Fruit fly (Drosophila melanogaster) whole organism, pupa: ENCODE results near the gene MCTS1.
A peak's percentile ranks its signal among the peaks of the same experiment; 100 is the strongest.

Experiments
- CG10348 ChIP-seq: fragments of 200-800 bp; sonication (Bioruptor generic); IDR thresholded peaks from 2 replicates; pipeline ENCODE4 v1.3.6; 2022; ENCODE audit warnings: missing biosample characterization, missing genetic modification characterization
- CG12605 ChIP-seq: fragments of 200-800 bp; sonication (Bioruptor generic); IDR thresholded peaks from 2 replicates; pipeline ENCODE4 v1.3.6; 2022; ENCODE audit warnings: missing biosample characterization, missing genetic modification characterization
- CG13204 ChIP-seq: fragments of 200-800 bp; sonication (Bioruptor generic); optimal IDR thresholded peaks from 2 replicates; lab custom pipeline; 2018; ENCODE audit warnings: missing biosample characterization, mild to moderate bottlenecking, missing genetic modification characterization, moderate library complexity
- CG14655 ChIP-seq: fragments of 200-800 bp; sonication (Bioruptor generic); optimal IDR thresholded peaks from 3 replicates; lab custom pipeline; 2017; ENCODE audit warnings: mild to moderate bottlenecking, missing biosample characterization, missing genetic modification reagents, missing genetic modification characterization
- CG17806 ChIP-seq: fragments of 200-800 bp; sonication (Bioruptor generic); optimal IDR thresholded peaks from 2 replicates; lab custom pipeline; 2018; ENCODE audit warnings: missing biosample characterization, mild to moderate bottlenecking, missing genetic modification characterization, moderate library complexity
- CG32121 ChIP-seq: fragments of 200-800 bp; sonication (Bioruptor generic); IDR thresholded peaks from 2 replicates; pipeline ENCODE4 v1.3.6; 2022; ENCODE audit warnings: missing biosample characterization, missing genetic modification characterization
- CG34367 ChIP-seq: fragments of 200-800 bp; sonication (Bioruptor generic); optimal IDR thresholded peaks from 2 replicates; lab custom pipeline; 2018; ENCODE audit warnings: missing biosample characterization, mild to moderate bottlenecking, missing genetic modification characterization
- CG4496 ChIP-seq: fragments of 200-800 bp; sonication (Bioruptor generic); IDR thresholded peaks from 3 replicates; pipeline ENCODE4 v1.3.6; 2022; ENCODE audit warnings: missing biosample characterization, missing genetic modification characterization
- CG8159 ChIP-seq: fragments of 200-800 bp; sonication (Bioruptor generic); optimal IDR thresholded peaks from 3 replicates; lab custom pipeline; 2018; ENCODE audit warnings: missing biosample characterization, mild to moderate bottlenecking, missing genetic modification characterization, moderate library complexity
- CG8301 ChIP-seq: fragments of 200-800 bp; sonication (Bioruptor generic); optimal IDR thresholded peaks from 2 replicates; lab custom pipeline; 2018; ENCODE audit warnings: missing biosample characterization, mild to moderate bottlenecking, missing genetic modification characterization
- CG9948 ChIP-seq: fragments of 200-800 bp; sonication (Bioruptor generic); optimal IDR thresholded peaks from 2 replicates; lab custom pipeline; 2018; ENCODE audit warnings: missing biosample characterization, mild to moderate bottlenecking, missing genetic modification characterization, moderate library complexity
- D1 ChIP-seq: fragments of 200-800 bp; sonication (Bioruptor generic); optimal IDR thresholded peaks from 2 replicates; lab custom pipeline; 2018; ENCODE audit warnings: missing biosample characterization, mild to moderate bottlenecking, missing genetic modification characterization, moderate library complexity
- EcR ChIP-seq: fragments of 200-800 bp; sonication (Bioruptor generic); optimal IDR thresholded peaks from 3 replicates; lab custom pipeline; 2019; ENCODE audit warnings: missing biosample characterization, missing genetic modification characterization, mild to moderate bottlenecking, moderate library complexity, missing genetic modification reagents
- Ets98B ChIP-seq: fragments of 200-800 bp; sonication (Bioruptor generic); IDR thresholded peaks from 2 replicates; pipeline ENCODE4 v1.3.6; 2022; ENCODE audit warnings: missing biosample characterization, missing genetic modification characterization
- Pif1A ChIP-seq: fragments of 200-800 bp; sonication (Bioruptor generic); optimal IDR thresholded peaks from 3 replicates; lab custom pipeline; 2016; ENCODE audit warnings: missing biosample characterization, missing genetic modification characterization
- Pif1B ChIP-seq: fragments of 200-800 bp; sonication (Bioruptor generic); optimal IDR thresholded peaks from 3 replicates; lab custom pipeline; 2016; ENCODE audit warnings: missing biosample characterization, missing genetic modification characterization
- Snoo ChIP-seq: fragments of 200-800 bp; sonication (Bioruptor generic); optimal IDR thresholded peaks from 3 replicates; lab custom pipeline; 2017; ENCODE audit warnings: missing biosample characterization, mild to moderate bottlenecking, missing genetic modification characterization, inconsistent platforms
- fd96Ca ChIP-seq: fragments of 200-800 bp; sonication (Bioruptor generic); IDR thresholded peaks from 3 replicates; pipeline ENCODE4 v1.3.6; 2022; ENCODE audit warnings: missing biosample characterization, missing genetic modification characterization
- gl ChIP-seq: fragments of 200-800 bp; sonication (Bioruptor generic); optimal IDR thresholded peaks from 2 replicates; lab custom pipeline; 2018; ENCODE audit warnings: missing biosample characterization, mild to moderate bottlenecking, missing genetic modification characterization

MCTS1 gene

DNA sequence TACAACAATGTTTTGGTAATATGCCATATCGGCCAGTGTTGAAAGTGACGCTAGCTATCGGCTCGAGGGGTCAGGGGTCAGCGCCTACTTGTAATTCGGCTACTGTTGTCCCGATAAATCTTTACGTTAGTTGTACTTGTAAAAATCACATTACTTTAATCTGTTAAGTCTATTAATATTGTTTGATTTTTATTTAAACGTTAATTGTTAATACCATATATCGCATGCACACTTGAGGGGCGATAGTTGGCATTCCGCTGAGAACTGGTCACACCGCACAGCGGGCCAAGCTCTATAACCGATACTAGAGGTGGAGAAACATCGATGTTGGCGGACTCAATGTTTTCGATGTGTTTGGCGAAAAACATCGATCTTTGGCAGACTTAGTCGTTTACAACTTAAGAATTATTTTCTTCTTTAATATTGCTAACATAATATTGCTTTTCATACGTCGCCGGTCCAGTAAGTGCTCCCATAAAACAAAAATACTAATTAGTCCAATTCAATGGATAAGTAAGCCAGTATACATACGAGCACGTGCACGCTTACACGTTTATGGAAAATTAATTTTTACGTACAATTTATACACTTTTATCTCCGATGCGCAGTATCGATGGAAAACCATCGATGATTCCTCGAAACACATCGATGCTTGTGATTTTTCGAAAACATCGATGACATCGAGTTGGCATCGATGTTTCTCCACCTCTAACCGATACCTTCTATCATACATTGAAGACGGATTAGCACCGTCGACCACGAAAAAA is at the start of gene MCTS1, which contains the start of gene rux:
MCTS1 (plus strand) TSS at position 713 of the 767 bp plus-strand sequence.
rux (minus strand) TSS at position 621 of the 767 bp plus-strand sequence.
- TF ChIP-seq Pif1B (GFP tag; lab: Kevin White, UChicago) (no peak), fd96Ca (GFP tag; lab: Robert Waterston, UW) (peak; percentile 30; the same call in 1 of the 3 replicates), CG14655 (GFP tag; lab: Kevin White, UChicago) (peak; percentile 21), CG8159 (tag; lab: Kevin White, UChicago) (peak; percentile 8), CG9948 (no peak), EcR (GFP tag; lab: Kevin White, UChicago) (no peak), CG32121 (GFP tag; lab: Robert Waterston, UW) (no peak)

DNA sequence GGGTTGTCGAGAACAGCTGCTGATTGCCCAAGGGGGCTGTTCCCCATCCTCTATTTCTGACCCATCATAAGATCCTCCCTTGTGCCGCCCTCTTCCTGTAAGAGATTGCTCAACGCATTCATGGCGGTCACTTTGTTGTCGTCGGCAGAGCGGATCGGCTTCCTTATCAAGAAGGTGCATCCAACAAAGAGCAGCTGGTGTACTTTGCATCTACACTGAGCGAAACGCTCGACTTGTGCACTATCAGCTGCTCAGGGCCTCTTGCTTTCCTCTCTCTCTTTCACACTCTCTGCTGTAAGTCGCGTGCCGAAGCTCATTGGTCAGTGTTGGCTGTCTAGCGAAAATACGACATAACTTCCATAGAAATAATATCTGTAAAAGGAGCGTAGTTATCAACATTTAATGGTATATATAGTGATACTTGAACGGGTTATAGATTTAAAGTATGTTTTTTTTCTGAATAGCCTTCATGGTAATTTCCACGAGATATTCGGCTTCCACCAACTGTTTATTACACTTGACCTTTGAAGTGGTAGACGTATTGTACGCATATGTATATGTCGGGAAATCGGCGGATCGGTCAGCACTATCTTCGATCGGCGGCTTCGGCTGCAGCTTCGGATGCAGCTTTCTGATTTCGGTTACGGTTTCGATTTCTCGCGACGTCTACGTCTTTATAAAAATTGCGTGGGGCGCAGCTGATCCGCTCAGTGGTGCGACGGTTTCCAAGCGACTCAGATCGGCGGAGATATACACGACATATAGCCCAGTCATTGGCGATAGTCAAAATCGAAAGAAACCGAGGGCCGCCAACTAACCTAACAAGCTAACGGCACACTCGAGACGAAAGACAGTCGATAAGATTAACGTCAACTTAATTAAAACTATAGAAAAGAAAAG is 49.4 kb upstream of the MCTS1 start, which contains the start of gene CG5966:
CG5966 (plus strand) TSS at position 704 of the 900 bp plus-strand sequence.
- TF ChIP-seq CG12605 (GFP tag; lab: Robert Waterston, UW), result peak; percentile 84
- TF ChIP-seq Pif1A (GFP tag; lab: Kevin White, UChicago), result peak; percentile 35
- peak; percentile 70 for TF ChIP-seq Ets98B (GFP tag; lab: Robert Waterston, UW)
- TF ChIP-seq CG8301 (tag; lab: Kevin White, UChicago), result peak; percentile 18
- TF ChIP-seq fd96Ca (GFP tag; lab: Robert Waterston, UW), result peak; percentile 37; the same call in 1 of the 3 replicates
- no peak for TF ChIP-seq CG8159 (tag; lab: Kevin White, UChicago)
- no peak for TF ChIP-seq CG9948
- peak; percentile 75 for TF ChIP-seq CG13204
- TF ChIP-seq Pif1B (GFP tag; lab: Kevin White, UChicago), result no peak
- TF ChIP-seq CG4496, result peak; percentile 72
- TF ChIP-seq CG10348 (GFP tag; lab: Robert Waterston, UW), result no peak
- TF ChIP-seq gl (tag; lab: Kevin White, UChicago), result peak; percentile 79
- TF ChIP-seq CG34367 (tag; lab: Kevin White, UChicago), result peak; percentile 8
- peak; percentile 56 for TF ChIP-seq CG14655 (GFP tag; lab: Kevin White, UChicago)

DNA sequence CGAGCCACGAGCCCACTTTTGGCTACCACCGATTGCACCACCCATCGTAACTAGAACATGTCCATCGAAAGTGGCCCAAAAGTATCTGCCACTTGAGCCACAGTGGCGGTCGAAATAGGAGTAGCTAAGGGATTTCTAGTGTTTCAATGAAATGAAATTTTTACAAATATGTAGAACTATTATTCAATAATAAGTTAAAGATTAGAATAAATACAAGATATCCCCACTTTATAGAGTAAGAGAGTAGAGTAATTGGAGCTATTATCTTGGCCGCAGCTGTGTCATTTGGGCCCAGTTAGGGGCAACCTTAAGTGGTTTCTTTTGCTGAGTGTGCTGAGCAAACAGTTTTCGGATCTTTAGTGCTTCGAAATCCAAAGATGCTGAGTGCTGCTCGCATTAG is 48.3 kb upstream of the MCTS1 start:
- peak; percentile 56; the same call in 1 of the 3 replicates for TF ChIP-seq CG4496
- no peak for TF ChIP-seq Pif1B (GFP tag; lab: Kevin White, UChicago)
- peak; percentile 26 for TF ChIP-seq CG14655 (GFP tag; lab: Kevin White, UChicago)
- no peak for TF ChIP-seq Snoo
- TF ChIP-seq, all 21 proteins: peak for 2

DNA sequence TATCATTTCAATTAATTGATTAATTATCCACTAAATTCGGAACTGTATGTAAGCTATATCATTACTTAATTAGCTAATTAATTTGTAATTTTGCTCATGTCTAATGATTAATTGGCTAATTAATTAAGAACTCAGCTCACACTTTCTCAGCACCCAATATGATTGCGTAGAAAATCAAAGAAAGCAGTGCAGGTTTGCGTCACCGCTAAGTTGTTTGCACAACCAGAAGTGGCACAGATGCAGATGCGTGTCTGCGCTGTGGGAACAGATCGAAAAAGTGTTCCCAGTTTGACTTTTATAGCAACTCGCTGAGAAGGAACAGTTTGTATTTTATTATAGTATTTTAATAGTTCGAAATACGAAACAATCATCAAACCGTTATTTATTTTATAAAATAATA is 45.6 kb upstream of the MCTS1 start:
- TF ChIP-seq D1, result peak; percentile 9
- TF ChIP-seq CG34367 (tag; lab: Kevin White, UChicago), result no peak
- TF ChIP-seq EcR (GFP tag; lab: Kevin White, UChicago), result no peak

DNA sequence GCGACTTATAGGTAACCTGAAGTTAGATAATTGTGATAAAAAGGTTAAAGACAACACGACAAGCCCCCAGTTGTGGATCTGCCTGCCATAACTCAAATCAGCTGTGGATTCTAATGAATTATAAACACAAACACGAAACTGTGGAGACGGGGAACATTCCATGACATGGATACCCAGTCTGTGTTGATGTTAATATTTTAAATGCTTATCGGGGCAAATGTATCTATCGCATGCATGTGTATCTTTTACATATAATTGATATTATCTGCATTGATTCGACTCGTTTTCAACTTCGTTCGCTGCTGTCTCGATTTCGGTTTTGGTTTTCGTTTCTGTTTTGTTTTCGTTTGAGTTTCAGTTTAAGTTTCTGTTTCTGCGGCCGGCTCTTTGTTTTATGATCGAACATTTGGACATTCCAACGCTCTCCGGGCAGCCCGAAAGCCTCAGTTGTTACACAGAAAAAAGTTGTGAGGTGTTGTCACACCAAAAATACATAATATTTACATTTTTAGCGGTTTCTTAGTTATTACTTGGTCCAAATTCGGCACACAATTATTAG is 44.8 kb upstream of the MCTS1 start:
- TF ChIP-seq EcR (GFP tag; lab: Kevin White, UChicago), result no peak
- TF ChIP-seq D1, result no peak
- no peak for TF ChIP-seq CG8301 (tag; lab: Kevin White, UChicago)
- no peak for TF ChIP-seq gl (tag; lab: Kevin White, UChicago)
- TF ChIP-seq CG4496, result no peak
- TF ChIP-seq CG14655 (GFP tag; lab: Kevin White, UChicago), result no peak
- TF ChIP-seq CG34367 (tag; lab: Kevin White, UChicago), result no peak
- no peak for TF ChIP-seq CG12605 (GFP tag; lab: Robert Waterston, UW)
- TF ChIP-seq CG13204, result no peak
- TF ChIP-seq fd96Ca (GFP tag; lab: Robert Waterston, UW), result no peak
- no peak for TF ChIP-seq Pif1B (GFP tag; lab: Kevin White, UChicago)
- no peak for TF ChIP-seq Ets98B (GFP tag; lab: Robert Waterston, UW)
- TF ChIP-seq CG8159 (tag; lab: Kevin White, UChicago), result no peak
- TF ChIP-seq CG10348 (GFP tag; lab: Robert Waterston, UW), result no peak
- TF ChIP-seq CG17806 (tag; lab: Kevin White, UChicago), result no peak
- no peak for TF ChIP-seq CG32121 (GFP tag; lab: Robert Waterston, UW)
- TF ChIP-seq CG9948, result no peak
- TF ChIP-seq, all 21 proteins: peak for 0

DNA sequence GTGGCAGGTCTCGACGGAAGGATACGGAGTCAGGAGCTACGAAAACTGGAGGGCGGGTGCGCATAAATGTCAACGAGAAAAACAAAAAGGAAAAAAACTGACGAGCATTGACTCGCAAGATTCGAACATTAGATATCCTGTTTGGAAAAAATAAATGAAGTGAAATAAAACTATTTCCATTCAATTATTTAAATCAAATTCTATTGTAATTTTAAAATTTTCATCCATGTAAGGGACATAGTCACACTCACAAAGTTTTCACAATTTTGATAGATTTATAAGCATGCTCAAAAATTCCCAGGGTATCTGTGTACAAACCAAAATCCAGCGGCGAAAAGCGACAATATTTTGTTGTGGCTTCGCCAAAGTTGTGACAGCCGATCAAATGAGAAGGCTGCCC is 41.7 kb upstream of the MCTS1 start:
- TF ChIP-seq CG8301 (tag; lab: Kevin White, UChicago) (no peak), EcR (GFP tag; lab: Kevin White, UChicago) (no peak), CG13204 (no peak), CG14655 (GFP tag; lab: Kevin White, UChicago) (no peak), CG9948 (no peak), CG32121 (GFP tag; lab: Robert Waterston, UW) (no peak)
- TF ChIP-seq, all 21 proteins: peak for 0
